Fruit fly (Drosophila melanogaster) whole organism, adult: Measurements from ENCODE around the gene ex.

ENCODE experiments used
- CG12768 ChIP-seq: fragments of 200-800 bp; sonication (Bioruptor generic); optimal IDR thresholded peaks from 2 replicates; lab custom pipeline; 2017; ENCODE audit warnings: missing biosample characterization, missing genetic modification characterization, mild to moderate bottlenecking, moderate library complexity, missing genetic modification reagents
- CG14711 ChIP-seq: fragments of 200-800 bp; sonication (Bioruptor generic); optimal IDR thresholded peaks from 2 replicates; lab custom pipeline; 2018; ENCODE audit warnings: missing biosample characterization, mild to moderate bottlenecking, missing genetic modification characterization, moderate library complexity
- CG1620 ChIP-seq: fragments of 200-800 bp; sonication (Bioruptor generic); optimal IDR thresholded peaks from 2 replicates; lab custom pipeline; 2016; ENCODE audit warnings: missing biosample characterization, missing genetic modification characterization
- CG33017 ChIP-seq: fragments of 200-800 bp; sonication (Bioruptor generic); optimal IDR thresholded peaks from 2 replicates; lab custom pipeline; 2018; ENCODE audit warnings: missing biosample characterization, mild to moderate bottlenecking, missing genetic modification characterization, moderate library complexity
- Clk ChIP-seq: fragments of 200-800 bp; sonication (Bioruptor generic); optimal IDR thresholded peaks from 2 replicates; lab custom pipeline; 2017; ENCODE audit warnings: missing biosample characterization, missing genetic modification characterization
- Crg-1 ChIP-seq: fragments of 200-800 bp; sonication (Bioruptor generic); optimal IDR thresholded peaks from 2 replicates; lab custom pipeline; 2016; ENCODE audit warnings: missing biosample characterization, missing genetic modification characterization
- kay ChIP-seq: fragments of 200-800 bp; sonication (Bioruptor generic); peaks from one replicate; lab custom pipeline; 2016; ENCODE audit warnings: missing biosample characterization, missing genetic modification characterization, borderline replicate concordance
- ovo ChIP-seq: fragments of 200-800 bp; sonication (Bioruptor generic); optimal IDR thresholded peaks from 2 replicates; lab custom pipeline; 2016; ENCODE audit warnings: missing biosample characterization, missing genetic modification characterization
- pad ChIP-seq: fragments of 200-800 bp; sonication (Bioruptor generic); optimal IDR thresholded peaks from 3 replicates; lab custom pipeline; 2017; ENCODE audit warnings: missing biosample characterization, missing genetic modification characterization, mild to moderate bottlenecking, moderate library complexity, missing genetic modification reagents

- TF ChIP-seq CG14711 (tag; lab: Kevin White, UChicago) (peak; percentile 47), CG33017 (tag; lab: Kevin White, UChicago) (peak; percentile 54), CG12768 (peak; percentile 77), Clk (GFP tag; lab: Kevin White, UChicago) (peak; percentile 49), Crg-1 (GFP tag; lab: Kevin White, UChicago) (peak; percentile 52), kay (GFP tag; lab: Kevin White, UChicago) (no peak), ovo (peak; percentile 34), CG1620 (peak; percentile 80), pad (GFP tag; lab: Kevin White, UChicago) (peak; percentile 41)
Observed at dm6 chr2L:490150-491095, 59.4 kb downstream of the ex start.
